Worm (Caenorhabditis elegans): ENCODE data around the gene hadb-1.

ce11 chrIII:8733237-8733636, 44.9 kb upstream of the hadb-1 start:
- TF ChIP-seq ztf-23 (GFP tag; IDR thresholded peaks at IDR 0.05): no peak
- TF ChIP-seq T22C8.4 (GFP tag; IDR thresholded peaks at IDR 0.05): no peak

Data from whole organism, midembryonic.